Fruit fly (Drosophila melanogaster) whole organism, embryonic: ENCODE results near the gene CG3337.

Experiments
- CG11696 ChIP-seq: fragments of 200-800 bp; sonication (Bioruptor generic); IDR thresholded peaks from 2 replicates; pipeline ENCODE4 v1.3.6; 2022; ENCODE audit warnings: missing biosample characterization, missing genetic modification characterization
- CG13296 ChIP-seq: fragments of 200-800 bp; sonication (Bioruptor generic); optimal IDR thresholded peaks from 3 replicates; lab custom pipeline; 2018; ENCODE audit warnings: missing biosample characterization, mild to moderate bottlenecking, missing genetic modification characterization
- CG13424 ChIP-seq: fragments of 200-800 bp; sonication (Bioruptor generic); optimal IDR thresholded peaks from 2 replicates; lab custom pipeline; 2019; ENCODE audit warnings: missing biosample characterization, mild to moderate bottlenecking, missing genetic modification characterization, moderate library complexity
- CG13894 ChIP-seq: fragments of 200-800 bp; sonication (Bioruptor generic); optimal IDR thresholded peaks from 3 replicates; lab custom pipeline; 2018; ENCODE audit warnings: missing biosample characterization, mild to moderate bottlenecking, missing genetic modification characterization, moderate library complexity
- CG14441 ChIP-seq: fragments of 200-800 bp; sonication (Bioruptor generic); IDR thresholded peaks from 2 replicates; pipeline ENCODE4 v1.3.6; 2022; ENCODE audit warnings: missing biosample characterization, missing genetic modification characterization
- CG14965 ChIP-seq: fragments of 200-800 bp; sonication (Bioruptor generic); optimal IDR thresholded peaks from 2 replicates; lab custom pipeline; 2016; ENCODE audit warnings: missing biosample characterization, missing genetic modification characterization, borderline replicate concordance
- CG1603 ChIP-seq: fragments of 200-800 bp; sonication (Bioruptor generic); optimal IDR thresholded peaks from 2 replicates; lab custom pipeline; 2019; ENCODE audit warnings: missing biosample characterization, mild to moderate bottlenecking, missing genetic modification characterization, moderate library complexity
- CG2712 ChIP-seq: fragments of 200-800 bp; optimal IDR thresholded peaks from 3 replicates; lab custom pipeline; 2019; ENCODE audit warnings: missing biosample characterization, mild to moderate bottlenecking, missing genetic modification characterization, moderate library complexity
- CG34376 ChIP-seq: fragments of 200-800 bp; sonication (Bioruptor generic); optimal IDR thresholded peaks from 2 replicates; lab custom pipeline; 2018; ENCODE audit warnings: missing biosample characterization, mild to moderate bottlenecking, missing genetic modification characterization
- CG42726 ChIP-seq: fragments of 200-800 bp; sonication (Bioruptor generic); IDR thresholded peaks from 2 replicates; pipeline ENCODE4 v1.3.6; 2022; ENCODE audit warnings: missing biosample characterization, missing genetic modification characterization; ENCODE audit not compliant: partially characterized antibody
- CG4424 ChIP-seq: fragments of 200-800 bp; sonication (Bioruptor generic); optimal IDR thresholded peaks from 3 replicates; lab custom pipeline; 2016; ENCODE audit warnings: missing biosample characterization, missing genetic modification characterization
- CG4820 ChIP-seq: fragments of 200-800 bp; sonication (Bioruptor generic); optimal IDR thresholded peaks from 3 replicates; lab custom pipeline; 2016; ENCODE audit warnings: missing biosample characterization, missing genetic modification characterization
- CG6654 ChIP-seq: fragments of 200-800 bp; sonication (Bioruptor generic); optimal IDR thresholded peaks from 2 replicates; lab custom pipeline; 2017; ENCODE audit warnings: missing biosample characterization, mild to moderate bottlenecking, missing genetic modification characterization
- CG7556 ChIP-seq: fragments of 200-800 bp; sonication (Bioruptor generic); optimal IDR thresholded peaks from 2 replicates; lab custom pipeline; 2017; ENCODE audit warnings: missing biosample characterization, mild to moderate bottlenecking, missing genetic modification characterization
- CG8290 ChIP-seq, 3 experiments: fragments of 200-800 bp; sonication (Bioruptor generic); optimal IDR thresholded peaks; 2 replicates each; lab custom pipeline; 2016 to 2019; ENCODE audit warnings: missing biosample characterization in 3 of 3, missing genetic modification characterization in 3 of 3, mild to moderate bottlenecking in 2 of 3, moderate library complexity in 1 of 3
- CG8924 ChIP-seq: fragments of 200-800 bp; optimal IDR thresholded peaks from 3 replicates; lab custom pipeline; 2019; ENCODE audit warnings: missing biosample characterization, mild to moderate bottlenecking, missing genetic modification characterization, moderate library complexity
- CG9609 ChIP-seq: fragments of 200-800 bp; sonication (Bioruptor generic); optimal IDR thresholded peaks from 3 replicates; lab custom pipeline; 2016; ENCODE audit warnings: missing biosample characterization, missing genetic modification characterization
- CG9876 ChIP-seq: fragments of 200-800 bp; sonication (Bioruptor generic); optimal IDR thresholded peaks from 2 replicates; lab custom pipeline; 2016; ENCODE audit warnings: missing biosample characterization, missing genetic modification characterization
- E2f1 ChIP-seq: fragments of 200-800 bp; sonication (Bioruptor generic); IDR thresholded peaks from 2 replicates; pipeline ENCODE4 v1.3.6; 2022; ENCODE audit warnings: missing biosample characterization, missing genetic modification characterization
- Ets65A ChIP-seq: fragments of 200-800 bp; sonication (Bioruptor generic); peaks from one replicate; lab custom pipeline; 2016; ENCODE audit warnings: missing biosample characterization, missing genetic modification characterization
- HLH3B ChIP-seq: fragments of 200-800 bp; sonication (Bioruptor generic); IDR thresholded peaks from 2 replicates; pipeline ENCODE4 v1.3.6; 2022; ENCODE audit warnings: missing biosample characterization, missing genetic modification characterization
- Mad ChIP-seq: fragments of 200-800 bp; sonication (Bioruptor generic); optimal IDR thresholded peaks from 2 replicates; lab custom pipeline; 2016; ENCODE audit warnings: missing biosample characterization, missing genetic modification characterization
- Max ChIP-seq: fragments of 200-800 bp; sonication (Bioruptor generic); optimal IDR thresholded peaks from 2 replicates; lab custom pipeline; 2016; ENCODE audit warnings: missing biosample characterization, mild to moderate bottlenecking, missing genetic modification characterization
- Med ChIP-seq: fragments of 200-800 bp; sonication (Bioruptor generic); peaks from one replicate; lab custom pipeline; 2016; ENCODE audit warnings: missing biosample characterization, missing genetic modification characterization, mild to moderate bottlenecking, inconsistent platforms, moderate library complexity
- PHDP ChIP-seq: fragments of 200-800 bp; sonication (Bioruptor generic); optimal IDR thresholded peaks from 3 replicates; lab custom pipeline; 2018; ENCODE audit warnings: missing biosample characterization, mild to moderate bottlenecking, missing genetic modification characterization, moderate library complexity
- Ptx1 ChIP-seq: fragments of 200-800 bp; sonication (Bioruptor generic); IDR thresholded peaks from 2 replicates; pipeline ENCODE4 v1.3.6; 2022; ENCODE audit warnings: missing biosample characterization, missing genetic modification characterization
- Sry-δ ChIP-seq: fragments of 200-800 bp; sonication (Bioruptor generic); optimal IDR thresholded peaks from 2 replicates; lab custom pipeline; 2016; ENCODE audit warnings: missing biosample characterization, missing genetic modification characterization
- Trl ChIP-seq, 3 experiments: fragments of >200 bp in 2 of 3; fragments of 200-800 bp in 1 of 3; sonication (Bioruptor generic) in 1 of 3; optimal IDR thresholded peaks; 2 replicates in 1 of 3; 3 replicates in 2 of 3; lab custom pipeline; 2016 to 2017; ENCODE audit warnings: missing biosample characterization in 1 of 3, missing genetic modification characterization in 1 of 3
- bsh ChIP-seq, 2 experiments: fragments of 200-800 bp; sonication (Bioruptor generic); optimal IDR thresholded peaks; 2 replicates each; lab custom pipeline; 2017 to 2018; ENCODE audit warnings: mild to moderate bottlenecking in 2 of 2, missing biosample characterization in 2 of 2, missing genetic modification characterization in 2 of 2, moderate library complexity in 1 of 2
- ems ChIP-seq: fragments of 200-800 bp; sonication (Bioruptor generic); optimal IDR thresholded peaks from 3 replicates; lab custom pipeline; 2016; ENCODE audit warnings: missing biosample characterization, missing genetic modification characterization
- fd102C ChIP-seq: fragments of 200-800 bp; sonication (Bioruptor generic); optimal IDR thresholded peaks from 2 replicates; lab custom pipeline; 2018; ENCODE audit warnings: missing biosample characterization, mild to moderate bottlenecking, missing genetic modification characterization, moderate library complexity
- fd64A ChIP-seq: fragments of 200-800 bp; sonication (Bioruptor generic); optimal IDR thresholded peaks from 3 replicates; lab custom pipeline; 2018; ENCODE audit warnings: missing biosample characterization, mild to moderate bottlenecking, missing genetic modification characterization
- ftz-f1 ChIP-seq: fragments of 200-800 bp; sonication (Bioruptor generic); optimal IDR thresholded peaks from 2 replicates; lab custom pipeline; 2016; ENCODE audit warnings: missing biosample characterization, missing genetic modification characterization
- gcm2 ChIP-seq: fragments of 200-800 bp; sonication (Bioruptor generic); optimal IDR thresholded peaks from 2 replicates; lab custom pipeline; 2016; ENCODE audit warnings: missing biosample characterization, missing genetic modification characterization
- gem ChIP-seq: fragments of 200-800 bp; sonication (Bioruptor generic); optimal IDR thresholded peaks from 2 replicates; lab custom pipeline; 2019; ENCODE audit warnings: missing biosample characterization, mild to moderate bottlenecking, missing genetic modification characterization, moderate library complexity
- lola ChIP-seq, 3 experiments: fragments of >200 bp in 2 of 3; fragments of 200-800 bp in 1 of 3; sonication (Bioruptor generic) in 1 of 3; optimal IDR thresholded peaks; 2 replicates each; lab custom pipeline; 2017 to 2019; ENCODE audit warnings: missing biosample characterization in 3 of 3, missing genetic modification characterization in 3 of 3, mild to moderate bottlenecking in 1 of 3, moderate library complexity in 1 of 3
- pho ChIP-seq: fragments of 200-800 bp; sonication (Bioruptor generic); optimal IDR thresholded peaks from 2 replicates; lab custom pipeline; 2016; ENCODE audit warnings: missing biosample characterization, missing genetic modification characterization
- unc-4 ChIP-seq: fragments of 200-800 bp; sonication (Bioruptor generic); IDR thresholded peaks from 2 replicates; pipeline ENCODE4 v1.3.6; 2022; ENCODE audit warnings: missing biosample characterization, missing genetic modification characterization; ENCODE audit not compliant: partially characterized antibody
- zen2 ChIP-seq: fragments of 200-800 bp; sonication (Bioruptor generic); IDR thresholded peaks from 3 replicates; pipeline ENCODE4 v1.3.6; 2022; ENCODE audit warnings: missing biosample characterization, missing genetic modification characterization; ENCODE audit not compliant: partially characterized antibody
- zf30C ChIP-seq: fragments of 200-800 bp; sonication (Bioruptor generic); optimal IDR thresholded peaks from 3 replicates; lab custom pipeline; 2018; ENCODE audit warnings: missing biosample characterization, mild to moderate bottlenecking, missing genetic modification characterization

Gene CG3337

dm6 chr3R:21218733-21219165 is 4.6 kb downstream of the CG3337 start, which contains the start of the genes Smyd5 and Oga (continued):
- TF ChIP-seq CG8924 (peak; percentile 30), unc-4 (peak; percentile 96), CG7556 (peak; percentile 20), lola (GFP tag; optimal IDR thresholded peaks at IDR 0.05; lab: Kevin White, UChicago) (peak in 1 of 3 experiments; percentile 31), Ptx1 (GFP tag; lab: Robert Waterston, UW) (0 out of 2 replicates have a peak, but pooled peaks have one; percentile 16), CG1603 (tag; lab: Kevin White, UChicago) (peak; percentile 65), CG14965 (GFP tag; lab: Kevin White, UChicago) (no peak), CG11696 (no peak), CG34376 (GFP tag; lab: Kevin White, UChicago) (peak; percentile 23), E2f1 (no peak), CG4820 (GFP tag; lab: Kevin White, UChicago) (no peak), Ets65A (GFP tag; lab: Kevin White, UChicago) (peak; percentile 12), zf30C (GFP tag; lab: Kevin White, UChicago) (no peak), CG9876 (GFP tag; lab: Kevin White, UChicago) (peak; percentile 2), ems (GFP tag; lab: Kevin White, UChicago) (no peak), CG14441 (no peak), gem (tag; lab: Kevin White, UChicago) (no peak), Trl (optimal IDR thresholded peaks at IDR 0.05; lab: Kevin White, UChicago) (no peak), Trl (GFP tag; optimal IDR thresholded peaks at IDR 0.05; lab: Kevin White, UChicago) (peak; percentile 53), fd102C (GFP tag; lab: Kevin White, UChicago) (no peak), CG13296 (GFP tag; lab: Kevin White, UChicago) (peak; percentile 10), bsh (GFP tag; optimal IDR thresholded peaks at IDR 0.05; lab: Kevin White, UChicago) (peak in 1 of 2 experiments; percentile 11), Mad (GFP tag; lab: Kevin White, UChicago) (peak; percentile 29), fd64A (GFP tag; lab: Kevin White, UChicago) (no peak), CG9609 (GFP tag; lab: Kevin White, UChicago) (peak; percentile 26), Sry-δ (GFP tag; lab: Kevin White, UChicago) (peak; percentile 85), HLH3B (GFP tag; lab: Robert Waterston, UW) (no peak), CG6654 (GFP tag; lab: Kevin White, UChicago) (no peak), pho (GFP tag; lab: Kevin White, UChicago) (peak; percentile 39), CG13894 (tag; lab: Kevin White, UChicago) (no peak), ftz-f1 (no peak), Max (peak; percentile 89), zen2 (GFP tag; lab: Robert Waterston, UW) (peak; percentile 89), CG4424 (GFP tag; lab: Kevin White, UChicago) (peak; percentile 29), CG2712 (tag; lab: Kevin White, UChicago) (peak; percentile 32), CG8290 (GFP tag; optimal IDR thresholded peaks at IDR 0.05; lab: Kevin White, UChicago) (peak; percentile 27), CG8290 (tag; optimal IDR thresholded peaks at IDR 0.05; lab: Kevin White, UChicago) (peak in 1 of 2 experiments; percentile 23), gcm2 (GFP tag; lab: Kevin White, UChicago) (no peak), PHDP (tag; lab: Kevin White, UChicago) (peak; percentile 18)

dm6 chr3R:21215290-21215689 is 8.1 kb downstream of the CG3337 start:
- TF ChIP-seq Ets65A (GFP tag; lab: Kevin White, UChicago) (peak; percentile 73), CG42726 (GFP tag; lab: Robert Waterston, UW) (0 out of 2 replicates have a peak, but pooled peaks have one; percentile 10), Med (GFP tag; lab: Kevin White, UChicago) (peak; percentile 65), CG13424 (tag; lab: Kevin White, UChicago) (no peak)
